Fruit fly (Drosophila melanogaster) whole organism, embryonic: ENCODE measurements around the gene APP-BP1.

Experiments
- Asciz ChIP-seq: fragments of 200-800 bp; sonication (Bioruptor generic); optimal IDR thresholded peaks from 2 replicates; lab custom pipeline; 2017; ENCODE audit warnings: missing biosample characterization, mild to moderate bottlenecking, missing genetic modification characterization, missing genetic modification reagents
- BEAF-32 ChIP-seq: fragments of 200-800 bp; sonication (Bioruptor generic); optimal IDR thresholded peaks from 3 replicates; lab custom pipeline; 2017; ENCODE audit warnings: missing biosample characterization, missing genetic modification characterization, mild to moderate bottlenecking, moderate library complexity, missing genetic modification reagents
- Bdp1 ChIP-seq: fragments of 200-800 bp; sonication (Bioruptor generic); optimal IDR thresholded peaks from 3 replicates; lab custom pipeline; 2016; ENCODE audit warnings: missing biosample characterization, missing genetic modification characterization
- Blimp-1 ChIP-seq: fragments of 200-800 bp; sonication (Bioruptor generic); optimal IDR thresholded peaks from 3 replicates; lab custom pipeline; 2018; ENCODE audit warnings: missing biosample characterization, missing genetic modification characterization, mild to moderate bottlenecking, moderate library complexity, missing genetic modification reagents
- CG10147 ChIP-seq: fragments of 200-800 bp; sonication (Bioruptor generic); optimal IDR thresholded peaks from 2 replicates; lab custom pipeline; 2019; ENCODE audit warnings: missing biosample characterization, mild to moderate bottlenecking, missing genetic modification characterization, moderate library complexity
- CG10209 ChIP-seq: fragments of 200-800 bp; sonication (Bioruptor generic); optimal IDR thresholded peaks from 3 replicates; lab custom pipeline; 2017; ENCODE audit warnings: missing biosample characterization, mild to moderate bottlenecking, missing genetic modification characterization, missing genetic modification reagents
- CG11456 ChIP-seq: fragments of 200-800 bp; sonication (Bioruptor generic); IDR thresholded peaks from 3 replicates; pipeline ENCODE4 v1.3.6; 2022; ENCODE audit warnings: missing biosample characterization, missing genetic modification characterization
- CG12659 ChIP-seq: fragments of 200-800 bp; sonication (Bioruptor generic); optimal IDR thresholded peaks from 3 replicates; lab custom pipeline; 2017; ENCODE audit warnings: mild to moderate bottlenecking, missing biosample characterization, missing genetic modification reagents, missing genetic modification characterization
- CG12769 ChIP-seq: fragments of 200-800 bp; sonication (Bioruptor generic); optimal IDR thresholded peaks from 2 replicates; lab custom pipeline; 2019; ENCODE audit warnings: missing biosample characterization, mild to moderate bottlenecking, missing genetic modification characterization, moderate library complexity
- CG13624 ChIP-seq: fragments of 200-800 bp; sonication (Bioruptor generic); optimal IDR thresholded peaks from 2 replicates; lab custom pipeline; 2016; ENCODE audit warnings: missing biosample characterization, missing genetic modification characterization
- CG15514 ChIP-seq: fragments of 200-800 bp; sonication (Bioruptor generic); optimal IDR thresholded peaks from 3 replicates; lab custom pipeline; 2017; ENCODE audit warnings: missing biosample characterization, missing genetic modification characterization, mild to moderate bottlenecking, moderate library complexity, missing genetic modification reagents
- CG15696 ChIP-seq: fragments of 200-800 bp; sonication (Bioruptor generic); optimal IDR thresholded peaks from 2 replicates; lab custom pipeline; 2019; ENCODE audit warnings: missing biosample characterization, mild to moderate bottlenecking, missing genetic modification characterization, moderate library complexity
- CG1832 ChIP-seq: fragments of 200-800 bp; sonication (Bioruptor generic); optimal IDR thresholded peaks from 2 replicates; lab custom pipeline; 2017; ENCODE audit warnings: missing biosample characterization, mild to moderate bottlenecking, missing genetic modification characterization, inconsistent platforms
- CG2712 ChIP-seq: fragments of 200-800 bp; optimal IDR thresholded peaks from 3 replicates; lab custom pipeline; 2019; ENCODE audit warnings: missing biosample characterization, mild to moderate bottlenecking, missing genetic modification characterization, moderate library complexity
- CG30020 ChIP-seq: fragments of 200-800 bp; optimal IDR thresholded peaks from 2 replicates; lab custom pipeline; 2019; ENCODE audit warnings: missing biosample characterization, mild to moderate bottlenecking, missing genetic modification characterization, moderate library complexity
- CG3065 ChIP-seq: fragments of 200-800 bp; sonication (Bioruptor generic); optimal IDR thresholded peaks from 2 replicates; lab custom pipeline; 2016; ENCODE audit warnings: missing biosample characterization, missing genetic modification characterization
- CG31365 ChIP-seq: fragments of 200-800 bp; sonication (Bioruptor generic); optimal IDR thresholded peaks from 2 replicates; lab custom pipeline; 2018; ENCODE audit warnings: missing biosample characterization, mild to moderate bottlenecking, missing genetic modification characterization
- CG3281 ChIP-seq: fragments of 200-800 bp; sonication (Bioruptor generic); optimal IDR thresholded peaks from 3 replicates; lab custom pipeline; 2017; ENCODE audit warnings: missing biosample characterization, mild to moderate bottlenecking, missing genetic modification characterization
- CG4360 ChIP-seq: fragments of 200-800 bp; sonication (Bioruptor generic); IDR thresholded peaks from 2 replicates; pipeline ENCODE4 v1.3.6; 2022; ENCODE audit warnings: missing biosample characterization, missing genetic modification characterization
- CG7987 ChIP-seq: fragments of 200-800 bp; sonication (Bioruptor generic); optimal IDR thresholded peaks from 2 replicates; lab custom pipeline; 2018; ENCODE audit warnings: missing biosample characterization, mild to moderate bottlenecking, missing genetic modification characterization, moderate library complexity
- CG8924 ChIP-seq: fragments of 200-800 bp; optimal IDR thresholded peaks from 3 replicates; lab custom pipeline; 2019; ENCODE audit warnings: missing biosample characterization, mild to moderate bottlenecking, missing genetic modification characterization, moderate library complexity
- D19B ChIP-seq: fragments of 200-800 bp; sonication (Bioruptor generic); optimal IDR thresholded peaks from 2 replicates; lab custom pipeline; 2017; ENCODE audit warnings: missing biosample characterization, mild to moderate bottlenecking, missing genetic modification characterization
- Elba2 ChIP-seq: fragments of 200-800 bp; sonication (Bioruptor generic); optimal IDR thresholded peaks from 3 replicates; lab custom pipeline; 2016; ENCODE audit warnings: missing biosample characterization, missing genetic modification characterization
- Fer2 ChIP-seq: fragments of 200-800 bp; sonication (Bioruptor generic); optimal IDR thresholded peaks from 2 replicates; lab custom pipeline; 2018; ENCODE audit warnings: missing biosample characterization, mild to moderate bottlenecking, missing genetic modification characterization, moderate library complexity
- GATAe ChIP-seq: fragments of 200-800 bp; sonication (Bioruptor generic); conservative IDR thresholded peaks from 2 replicates; pipeline ENCODE4 v1.3.6; 2022; ENCODE audit warnings: missing biosample characterization, missing genetic modification characterization
- HmgZ ChIP-seq: fragments of 200-800 bp; sonication (Bioruptor generic); optimal IDR thresholded peaks from 2 replicates; lab custom pipeline; 2018; ENCODE audit warnings: missing biosample characterization, mild to moderate bottlenecking, missing genetic modification characterization
- Max ChIP-seq: fragments of 200-800 bp; sonication (Bioruptor generic); optimal IDR thresholded peaks from 2 replicates; lab custom pipeline; 2016; ENCODE audit warnings: missing biosample characterization, mild to moderate bottlenecking, missing genetic modification characterization
- Meics ChIP-seq: fragments of 200-800 bp; sonication (Bioruptor generic); optimal IDR thresholded peaks from 2 replicates; lab custom pipeline; 2017; ENCODE audit warnings: missing biosample characterization, mild to moderate bottlenecking, missing genetic modification characterization
- Opbp ChIP-seq: fragments of 200-800 bp; sonication (Bioruptor generic); IDR thresholded peaks from 3 replicates; pipeline ENCODE4 v1.3.6; 2022; ENCODE audit warnings: missing biosample characterization, missing genetic modification characterization; ENCODE audit not compliant: partially characterized antibody
- Rfx ChIP-seq: fragments of 200-800 bp; sonication (Bioruptor generic); IDR thresholded peaks from 2 replicates; pipeline ENCODE4 v1.3.6; 2022; ENCODE audit warnings: missing biosample characterization, missing genetic modification characterization
- Six4 ChIP-seq: fragments of 200-800 bp; sonication (Bioruptor generic); optimal IDR thresholded peaks from 2 replicates; lab custom pipeline; 2016; ENCODE audit warnings: missing biosample characterization, missing genetic modification characterization
- Sox100B ChIP-seq: fragments of 200-800 bp; sonication (Bioruptor generic); optimal IDR thresholded peaks from 3 replicates; lab custom pipeline; 2018; ENCODE audit warnings: missing biosample characterization, mild to moderate bottlenecking, missing genetic modification characterization
- Sox102F ChIP-seq: fragments of 200-800 bp; sonication (Bioruptor generic); optimal IDR thresholded peaks from 2 replicates; lab custom pipeline; 2018; ENCODE audit warnings: missing biosample characterization, mild to moderate bottlenecking, missing genetic modification characterization, moderate library complexity
- ac ChIP-seq: fragments of 200-800 bp; sonication (Bioruptor generic); optimal IDR thresholded peaks from 3 replicates; lab custom pipeline; 2017; ENCODE audit warnings: missing biosample characterization, mild to moderate bottlenecking, missing genetic modification characterization
- amos ChIP-seq: fragments of 200-800 bp; sonication (Bioruptor generic); IDR thresholded peaks from 2 replicates; pipeline ENCODE4 v1.3.6; 2022; ENCODE audit warnings: missing biosample characterization, missing genetic modification characterization; ENCODE audit not compliant: partially characterized antibody
- ase ChIP-seq: fragments of 200-800 bp; sonication (Bioruptor generic); IDR thresholded peaks from 3 replicates; pipeline ENCODE4 v1.3.6; 2022; ENCODE audit warnings: missing biosample characterization, missing genetic modification characterization
- caup ChIP-seq: fragments of 200-800 bp; sonication (Bioruptor generic); optimal IDR thresholded peaks from 3 replicates; lab custom pipeline; 2017; ENCODE audit warnings: missing biosample characterization, mild to moderate bottlenecking, missing genetic modification characterization, moderate library complexity; ENCODE audit not compliant: severe bottlenecking
- ems ChIP-seq: fragments of 200-800 bp; sonication (Bioruptor generic); optimal IDR thresholded peaks from 3 replicates; lab custom pipeline; 2016; ENCODE audit warnings: missing biosample characterization, missing genetic modification characterization
- exex ChIP-seq: fragments of 200-800 bp; sonication (Bioruptor generic); optimal IDR thresholded peaks from 4 replicates; lab custom pipeline; 2018; ENCODE audit warnings: missing biosample characterization, mild to moderate bottlenecking, missing genetic modification characterization, moderate library complexity
- fu2 ChIP-seq: fragments of 200-800 bp; sonication (Bioruptor generic); optimal IDR thresholded peaks from 2 replicates; lab custom pipeline; 2016; ENCODE audit warnings: missing biosample characterization, missing genetic modification characterization
- gt ChIP-seq: fragments of 200-800 bp; sonication (Bioruptor generic); IDR thresholded peaks from 2 replicates; pipeline ENCODE4 v1.3.6; 2022; ENCODE audit warnings: missing biosample characterization, missing genetic modification characterization
- her ChIP-seq: fragments of 200-800 bp; sonication (Bioruptor generic); optimal IDR thresholded peaks from 2 replicates; lab custom pipeline; 2016; ENCODE audit warnings: missing biosample characterization, missing genetic modification characterization
- kah ChIP-seq: fragments of 200-800 bp; sonication (Bioruptor generic); optimal IDR thresholded peaks from 2 replicates; lab custom pipeline; 2018; ENCODE audit warnings: missing biosample characterization, mild to moderate bottlenecking, missing genetic modification characterization
- lbe ChIP-seq: fragments of 200-800 bp; sonication (Bioruptor generic); optimal IDR thresholded peaks from 2 replicates; lab custom pipeline; 2016; ENCODE audit warnings: missing biosample characterization, mild to moderate bottlenecking, missing genetic modification characterization
- pnt ChIP-seq: fragments of 200-800 bp; sonication (Bioruptor generic); optimal IDR thresholded peaks from 3 replicates; lab custom pipeline; 2016; ENCODE audit warnings: missing biosample characterization, missing genetic modification characterization
- pzg ChIP-seq: fragments of 200-800 bp; sonication (Bioruptor generic); optimal IDR thresholded peaks from 3 replicates; lab custom pipeline; 2018; ENCODE audit warnings: missing biosample characterization, mild to moderate bottlenecking, missing genetic modification characterization, moderate library complexity
- sqz ChIP-seq: fragments of 200-800 bp; sonication (Bioruptor generic); optimal IDR thresholded peaks from 3 replicates; lab custom pipeline; 2018; ENCODE audit warnings: missing biosample characterization, mild to moderate bottlenecking, missing genetic modification characterization
- ttk ChIP-seq: fragments of 200-800 bp; sonication (Bioruptor generic); IDR thresholded peaks from 2 replicates; pipeline ENCODE4 v2.1.2; 2022; ENCODE audit warnings: missing biosample characterization, missing genetic modification characterization
- wdn ChIP-seq: fragments of 200-800 bp; sonication (Bioruptor generic); IDR thresholded peaks from 2 replicates; pipeline ENCODE4 v1.3.6; 2022; ENCODE audit warnings: missing biosample characterization, missing genetic modification characterization
- zfh1 ChIP-seq: fragments of 200-800 bp; sonication (Bioruptor generic); IDR thresholded peaks from 3 replicates; pipeline ENCODE4 v1.3.6; 2022; ENCODE audit warnings: missing biosample characterization, missing genetic modification characterization

APP-BP1 gene

DNA sequence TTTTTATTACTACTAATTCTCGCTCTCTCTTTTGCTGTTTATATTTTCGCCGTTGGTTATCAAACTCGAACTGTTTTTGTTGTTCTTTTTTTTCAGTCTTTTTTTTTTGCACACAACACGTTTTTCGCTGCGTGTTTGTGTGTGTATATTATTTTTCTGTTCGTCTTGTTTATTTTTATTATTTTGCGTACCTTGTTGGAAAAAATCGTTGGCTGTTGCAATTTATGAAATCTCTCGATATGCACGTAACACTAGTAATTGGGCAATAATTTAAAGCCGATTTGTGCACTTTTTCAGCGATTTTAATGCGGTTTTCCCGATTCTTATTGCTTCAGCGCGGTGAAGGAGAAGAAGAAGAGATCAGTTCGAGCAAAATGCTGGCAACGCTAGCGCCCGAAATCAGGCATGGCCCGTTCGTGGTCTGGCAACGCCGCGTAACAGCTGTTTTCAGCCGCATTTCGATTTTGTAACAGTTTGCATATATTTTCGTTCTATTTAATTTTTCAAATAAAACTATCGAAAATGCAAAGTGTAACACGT lies 22.3 kb downstream of the APP-BP1 start, which contains the start of the genes FoxK and mRpL2 (continued):
- TF ChIP-seq CG30020 (tag; lab: Kevin White, UChicago) (peak; percentile 29), HmgZ (tag; lab: Kevin White, UChicago) (peak; percentile 54), CG12659 (GFP tag; lab: Kevin White, UChicago) (peak; percentile 43), CG1832 (GFP tag; lab: Kevin White, UChicago) (no peak), fu2 (GFP tag; lab: Kevin White, UChicago) (no peak), D19B (GFP tag; lab: Kevin White, UChicago) (no peak), CG15696 (tag; lab: Kevin White, UChicago) (no peak), Six4 (no peak), Meics (GFP tag; lab: Kevin White, UChicago) (no peak), ttk (no peak), Elba2 (GFP tag; lab: Kevin White, UChicago) (peak; percentile 99), CG2712 (tag; lab: Kevin White, UChicago) (peak; percentile 34), Opbp (peak; percentile 55; the same call in 2 of the 3 replicates), CG10147 (GFP tag; lab: Kevin White, UChicago) (no peak), CG4360 (GFP tag; lab: Robert Waterston, UW) (no peak), Asciz (no peak), amos (GFP tag; lab: Robert Waterston, UW) (peak; percentile 49; the same call in 1 of the 2 replicates), pzg (peak; percentile 82), CG10209 (GFP tag; lab: Kevin White, UChicago) (no peak), Sox102F (GFP tag; lab: Kevin White, UChicago) (no peak), CG3065 (GFP tag; lab: Kevin White, UChicago) (peak; percentile 79), Rfx (GFP tag; lab: Robert Waterston, UW) (no peak), CG13624 (GFP tag; lab: Kevin White, UChicago) (peak; percentile 11), CG11456 (no peak), Sox100B (GFP tag; lab: Kevin White, UChicago) (no peak), GATAe (no peak), her (GFP tag; lab: Kevin White, UChicago) (no peak), ase (GFP tag; lab: Robert Waterston, UW) (no peak), exex (tag; lab: Kevin White, UChicago) (no peak), caup (GFP tag; lab: Kevin White, UChicago) (peak; percentile 6), pnt (no peak), CG12769 (tag; lab: Kevin White, UChicago) (peak; percentile 10), wdn (GFP tag; lab: Robert Waterston, UW) (no peak), Max (GFP tag; lab: Kevin White, UChicago) (peak; percentile 82), BEAF-32 (peak; percentile 47), CG31365 (tag; lab: Kevin White, UChicago) (no peak), zfh1 (GFP tag; lab: Robert Waterston, UW) (peak; percentile 31; the same call in 1 of the 3 replicates), gt (GFP tag; lab: Robert Waterston, UW) (no peak), Fer2 (tag; lab: Kevin White, UChicago) (no peak), lbe (GFP tag; lab: Kevin White, UChicago) (peak; percentile 74), ac (no peak), Blimp-1 (GFP tag; lab: Kevin White, UChicago) (no peak), CG8924 (tag; lab: Kevin White, UChicago) (peak; percentile 21), Bdp1 (GFP tag; lab: Kevin White, UChicago) (no peak), kah (no peak), CG7987 (GFP tag; lab: Kevin White, UChicago) (peak; percentile 28), CG15514 (GFP tag; lab: Kevin White, UChicago) (peak; percentile 69), CG3281 (GFP tag; lab: Kevin White, UChicago) (peak; percentile 5), ems (GFP tag; lab: Kevin White, UChicago) (no peak), sqz (peak; percentile 83)
